Fruit fly (Drosophila melanogaster) whole organism: ENCODE data around the gene CG13042.

ENCODE experiments used
- CG8478 ChIP-seq: fragments of >200 bp; optimal IDR thresholded peaks from 2 replicates; lab custom pipeline; 2018; ENCODE audit warnings: inconsistent platforms
- Dll ChIP-seq: fragments of >200 bp; optimal IDR thresholded peaks from 2 replicates; lab custom pipeline; 2017
- EcR ChIP-seq, 2 experiments: fragments of >200 bp; optimal IDR thresholded peaks; 2 replicates each; lab custom pipeline; 2017; ENCODE audit warnings: missing biosample characterization in 2 of 2, missing genetic modification characterization in 2 of 2, missing genetic modification reagents in 2 of 2
- pan ChIP-seq: fragments of >200 bp; optimal IDR thresholded peaks from 2 replicates; lab custom pipeline; 2017
- psq ChIP-seq: fragments of >200 bp; optimal IDR thresholded peaks from 2 replicates; lab custom pipeline; 2017
- usp ChIP-seq: fragments of >200 bp; optimal IDR thresholded peaks from 2 replicates; lab custom pipeline; 2017; ENCODE audit warnings: missing biosample characterization, missing genetic modification characterization, mixed read lengths

dm6 chr3L:16356171-16356765 lies 48.0 kb upstream of the CG13042 start:
- no peak for TF ChIP-seq CG8478
- TF ChIP-seq Dll (lab: Kevin White, UChicago) = no peak
- no peak for TF ChIP-seq pan (lab: Kevin White, UChicago)
- TF ChIP-seq psq (lab: Kevin White, UChicago) = no peak
- TF ChIP-seq usp (GFP tag; lab: Kevin White, UChicago) = no peak
- TF ChIP-seq EcR (GFP tag; optimal IDR thresholded peaks at IDR 0.05; lab: Kevin White, UChicago) = no peak
